Worm (Caenorhabditis elegans): ENCODE data around the gene R10E12.2.

DNA sequence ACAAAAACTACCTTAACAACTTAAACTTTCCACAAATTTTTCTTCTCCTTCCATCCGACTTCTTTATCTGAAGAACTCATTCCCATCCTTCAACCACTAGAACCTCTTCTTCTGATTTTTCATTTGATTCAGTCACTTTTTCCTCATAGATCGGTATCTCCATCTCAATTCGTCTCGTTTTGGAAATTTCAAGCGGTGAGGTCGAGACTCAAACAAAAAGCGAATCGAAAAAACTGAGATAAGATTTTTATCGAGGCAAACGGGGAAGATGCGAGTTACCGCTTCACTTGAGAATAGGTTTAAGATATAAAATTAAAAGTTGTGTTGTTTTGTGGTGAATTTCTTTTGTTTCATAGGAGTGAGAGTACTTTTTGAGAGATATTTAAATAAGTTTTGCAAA, 17.7 kb upstream of the R10E12.2 start:
- TF ChIP-seq elt-1 (tag; optimal IDR thresholded peaks at IDR 0.05) (peak; percentile 98), mdl-1 (tag; optimal IDR thresholded peaks at IDR 0.05) (no peak), ama-1 (optimal IDR thresholded peaks at IDR 0.05) (no peak), ztf-4 (tag; optimal IDR thresholded peaks at IDR 0.05) (no peak)

Measured in whole organism, L3 larva.